Worm (Caenorhabditis elegans): ENCODE results near the gene F47D12.6.

- no peak for TF ChIP-seq cnd-1 (tag; optimal IDR thresholded peaks at IDR 0.05)
- no peak for TF ChIP-seq snpc-4 (tag; optimal IDR thresholded peaks at IDR 0.05)
- TF ChIP-seq unc-39 (tag; optimal IDR thresholded peaks at IDR 0.05): no peak
- no peak for TF ChIP-seq sptf-1 (tag; optimal IDR thresholded peaks at IDR 0.05)
- TF ChIP-seq lin-13 (tag; optimal IDR thresholded peaks at IDR 0.05): no peak
- TF ChIP-seq unc-120 (tag; optimal IDR thresholded peaks at IDR 0.05; ENCODE audit: poor library complexity, severe bottlenecking): no peak
- TF ChIP-seq nhr-28 (tag; optimal IDR thresholded peaks at IDR 0.05): no peak
- no peak for TF ChIP-seq elt-1 (tag; optimal IDR thresholded peaks at IDR 0.05; ENCODE audit: borderline replicate concordance, insufficient read depth)
- TF ChIP-seq pha-4 (tag; optimal IDR thresholded peaks at IDR 0.05): no peak
- no peak for TF ChIP-seq mep-1 (tag; optimal IDR thresholded peaks at IDR 0.05)
- TF ChIP-seq M03D4.4 (tag; optimal IDR thresholded peaks at IDR 0.05): no peak
These were observed 50.4 kb downstream of the F47D12.6 start, which contains the start of gene T12A2.21 for ce11 chrIII:6236649-6237048.
